Worm (Caenorhabditis elegans): ENCODE data around the gene ins-34.
A peak's percentile ranks its signal among the peaks of the same experiment; 100 is the strongest.

Gene ins-34

DNA sequence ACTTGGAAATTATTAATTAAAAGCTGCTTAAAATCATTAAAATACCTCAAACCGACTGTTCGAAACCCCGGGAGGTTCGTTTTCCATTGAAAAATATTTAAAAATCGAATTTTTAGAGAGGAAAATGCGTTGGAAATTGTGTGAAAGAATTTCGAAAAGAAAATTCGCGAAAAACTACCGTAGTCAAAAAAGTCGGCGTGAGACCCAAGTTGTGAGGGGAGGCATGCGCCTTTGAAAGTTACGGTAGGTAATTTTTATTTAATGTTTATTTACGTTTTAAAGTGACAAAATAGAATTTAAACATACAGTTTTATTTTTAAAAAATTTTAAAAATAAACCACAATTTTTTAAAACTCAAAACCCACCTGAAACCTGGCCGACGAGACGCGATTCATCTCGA, 9.2 kb downstream of the ins-34 start:
- TF ChIP-seq unc-42 (tag; optimal IDR thresholded peaks at IDR 0.05): no peak
- TF ChIP-seq pat-9 (tag; optimal IDR thresholded peaks at IDR 0.05): no peak
- no peak for TF ChIP-seq ceh-34 (tag; optimal IDR thresholded peaks at IDR 0.05)
- no peak for TF ChIP-seq K02D7.2 (tag; optimal IDR thresholded peaks at IDR 0.05)
- no peak for TF ChIP-seq K09A11.1 (tag; optimal IDR thresholded peaks at IDR 0.05; ENCODE audit: insufficient read depth)
- no peak for TF ChIP-seq mec-3 (tag; optimal IDR thresholded peaks at IDR 0.05; ENCODE audit: borderline replicate concordance)
- TF ChIP-seq nhr-11 (tag; optimal IDR thresholded peaks at IDR 0.05): no peak
- no peak for TF ChIP-seq hlh-6 (tag; optimal IDR thresholded peaks at IDR 0.05)
- TF ChIP-seq nhr-232 (tag; optimal IDR thresholded peaks at IDR 0.05): no peak

DNA sequence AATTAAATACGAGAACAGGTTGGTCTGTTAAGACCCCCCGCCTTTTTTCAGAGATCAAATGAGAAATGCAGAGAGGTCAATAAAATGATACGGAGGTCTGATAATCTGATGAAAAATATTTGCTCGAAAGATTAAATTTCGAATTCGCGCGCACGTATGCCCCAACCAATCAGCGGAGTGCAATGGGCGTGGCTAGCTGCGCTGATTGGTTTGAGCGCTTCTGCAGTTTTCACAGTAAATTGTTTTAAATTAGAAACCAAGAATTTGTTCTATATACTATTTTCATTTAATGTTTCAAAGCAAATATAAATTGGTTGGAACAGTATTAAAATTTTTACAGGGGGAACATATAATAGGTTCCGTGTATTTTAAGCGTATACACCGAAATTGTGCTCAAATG, 13.0 kb downstream of the ins-34 start:
- TF ChIP-seq ceh-2 (tag; optimal IDR thresholded peaks at IDR 0.05) (no peak), lin-11 (tag; optimal IDR thresholded peaks at IDR 0.05) (no peak), nfya-1 (tag; optimal IDR thresholded peaks at IDR 0.05) (peak; percentile 98), mec-3 (tag; optimal IDR thresholded peaks at IDR 0.05; ENCODE audit: borderline replicate concordance) (no peak), nhr-11 (tag; optimal IDR thresholded peaks at IDR 0.05) (no peak), pqm-1 (tag; optimal IDR thresholded peaks at IDR 0.05) (no peak), ceh-22 (tag; optimal IDR thresholded peaks at IDR 0.05) (no peak)

DNA sequence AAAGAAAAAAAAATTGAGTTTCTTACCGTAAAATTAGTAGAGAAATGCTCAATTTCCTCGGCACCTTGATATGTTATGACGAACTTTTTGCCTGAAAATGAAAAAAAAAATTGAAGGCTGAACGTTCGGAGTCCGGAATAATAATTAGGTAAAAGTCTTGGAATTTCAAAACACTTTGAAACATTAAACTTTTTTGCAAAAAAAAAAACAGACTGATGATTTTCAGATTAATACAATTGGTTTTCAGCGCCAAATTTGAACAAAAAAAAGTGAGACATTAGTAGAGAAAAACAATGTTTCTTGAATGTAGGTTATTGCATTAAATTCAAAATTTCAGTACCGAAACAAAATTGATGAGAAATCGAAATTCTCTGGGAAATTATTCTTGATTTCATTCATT, 17.6 kb downstream of the ins-34 start, which contains the start of gene nkcc-1:
Gene nkcc-1 (minus strand): TSS at position 101 of the 400 bp plus-strand sequence.
- TF ChIP-seq rnt-1 (tag; optimal IDR thresholded peaks at IDR 0.05) (no peak), sdc-2 (tag; optimal IDR thresholded peaks at IDR 0.05) (no peak), pax-1 (tag; optimal IDR thresholded peaks at IDR 0.05) (no peak), ref-2 (tag; optimal IDR thresholded peaks at IDR 0.05) (no peak), elt-4 (tag; optimal IDR thresholded peaks at IDR 0.05) (no peak), hlh-13 (GFP tag; optimal IDR thresholded peaks at IDR 0.05) (no peak), eyg-1 (tag; optimal IDR thresholded peaks at IDR 0.05) (no peak)

DNA sequence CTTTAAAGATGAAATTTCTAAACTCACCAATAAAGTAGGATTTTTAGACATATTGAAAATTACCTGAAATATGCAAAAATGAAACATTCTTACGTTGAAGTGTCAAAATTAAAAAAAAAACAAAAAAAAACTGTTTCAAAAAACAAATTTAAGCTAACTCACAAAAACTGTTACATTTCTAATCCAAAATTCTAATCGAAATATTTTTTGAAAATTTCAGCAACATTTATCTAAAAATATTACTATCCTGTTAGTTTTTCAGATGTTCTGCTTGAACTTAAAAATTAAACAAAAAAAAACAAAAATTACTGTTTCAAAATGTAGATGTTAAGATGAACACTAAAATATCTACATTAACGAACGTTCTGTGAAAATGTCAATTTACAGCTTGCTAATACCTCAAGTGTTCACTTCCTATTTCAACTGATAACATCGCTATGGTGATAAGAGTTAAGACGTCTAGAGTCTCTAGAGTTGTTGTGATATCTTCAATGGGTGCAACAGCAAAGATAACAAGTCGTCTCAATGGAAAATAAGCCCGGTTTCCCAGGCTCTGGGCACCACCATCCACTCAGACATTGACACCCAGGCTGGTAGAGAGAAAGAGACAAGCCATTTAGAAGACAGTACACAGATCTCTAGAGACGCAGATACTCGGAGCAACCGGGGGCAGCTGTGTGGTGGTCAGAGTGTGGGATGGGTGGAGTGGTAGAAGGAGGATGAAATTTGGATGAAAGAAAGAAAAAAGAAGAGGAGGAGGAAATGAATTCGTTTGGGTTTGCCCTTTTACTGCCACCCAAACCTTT, 21.6 kb downstream of the ins-34 start, which contains the start of gene H12I19.115:
Gene H12I19.115 (minus strand): TSS at position 51 of the 806 bp plus-strand sequence.
- TF ChIP-seq che-1 (tag; optimal IDR thresholded peaks at IDR 0.05) (peak; percentile 20), elt-2 (tag; optimal IDR thresholded peaks at IDR 0.05) (peak; percentile 97), eyg-1 (tag; optimal IDR thresholded peaks at IDR 0.05) (no peak), pqm-1 (tag; optimal IDR thresholded peaks at IDR 0.05) (no peak), unc-42 (tag; optimal IDR thresholded peaks at IDR 0.05) (peak; percentile 34), unc-3 (GFP tag; conservative IDR thresholded peaks at IDR 0.05) (no peak), unc-3 (tag; optimal IDR thresholded peaks at IDR 0.05) (no peak), ceh-31 (tag; optimal IDR thresholded peaks at IDR 0.05) (peak; percentile 23), pax-1 (tag; optimal IDR thresholded peaks at IDR 0.05) (no peak), fax-1 (tag; optimal IDR thresholded peaks at IDR 0.05) (no peak), nfya-1 (tag; optimal IDR thresholded peaks at IDR 0.05) (peak; percentile 63), hlh-13 (GFP tag; optimal IDR thresholded peaks at IDR 0.05) (no peak), unc-55 (GFP tag; optimal IDR thresholded peaks at IDR 0.05) (peak; percentile 36), tbx-2 (tag; optimal IDR thresholded peaks at IDR 0.05) (peak; percentile 39), ceh-34 (tag; optimal IDR thresholded peaks at IDR 0.05) (no peak), rnt-1 (tag; optimal IDR thresholded peaks at IDR 0.05) (peak; percentile 31), hlh-8 (tag; optimal IDR thresholded peaks at IDR 0.05) (no peak), syd-9 (tag; optimal IDR thresholded peaks at IDR 0.05) (peak; percentile 4), ceh-18 (tag; optimal IDR thresholded peaks at IDR 0.05) (peak; percentile 11)

DNA sequence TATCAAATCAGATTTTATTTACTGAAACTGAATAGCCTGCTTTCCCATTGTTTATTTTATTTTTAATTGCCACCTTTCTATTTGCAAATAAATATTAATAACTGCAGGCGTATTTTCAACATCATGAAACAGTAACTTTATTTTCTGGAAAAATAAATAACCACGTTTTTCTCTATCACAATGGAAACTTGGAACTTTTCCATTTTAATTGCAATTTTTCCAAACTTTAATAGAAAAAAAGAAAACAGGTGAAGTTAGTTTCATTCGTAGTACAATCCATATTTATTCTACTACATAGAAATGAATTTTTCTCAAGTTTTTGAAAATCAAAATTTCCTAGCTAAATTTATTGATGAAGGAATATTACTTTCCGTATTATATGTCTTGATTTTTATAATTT, 22.7 kb downstream of the ins-34 start, which contains the start of gene srz-42:
Gene srz-42 (plus strand): TSS at position 301 of the 400 bp plus-strand sequence.
- TF ChIP-seq K09A11.1 (tag; optimal IDR thresholded peaks at IDR 0.05; ENCODE audit: insufficient read depth) (no peak), ceh-19 (GFP tag; optimal IDR thresholded peaks at IDR 0.05) (no peak), pat-9 (tag; optimal IDR thresholded peaks at IDR 0.05) (no peak), ceh-18 (tag; optimal IDR thresholded peaks at IDR 0.05) (no peak), F13H6.1 (tag; optimal IDR thresholded peaks at IDR 0.05) (no peak), hlh-8 (tag; optimal IDR thresholded peaks at IDR 0.05) (no peak), K02D7.2 (tag; optimal IDR thresholded peaks at IDR 0.05) (no peak), che-1 (tag; optimal IDR thresholded peaks at IDR 0.05) (no peak), C38D4.7 (GFP tag; optimal IDR thresholded peaks at IDR 0.05) (no peak), ceh-30 (tag; optimal IDR thresholded peaks at IDR 0.05) (no peak), ets-4 (tag; optimal IDR thresholded peaks at IDR 0.05) (no peak), ceh-9 (tag; optimal IDR thresholded peaks at IDR 0.05) (no peak), fax-1 (tag; optimal IDR thresholded peaks at IDR 0.05) (no peak), ceh-34 (tag; optimal IDR thresholded peaks at IDR 0.05) (no peak), pha-4 (tag; optimal IDR thresholded peaks at IDR 0.05) (no peak)

All from whole organism, late embryonic.